Worm (Caenorhabditis elegans) whole organism, mixed stage, embryonic: ENCODE results near the gene T02D1.8.

Experiments
- lin-13 ChIP-seq: fragments of 150-350 bp; optimal IDR thresholded peaks from 2 replicates; lab custom pipeline; 2014; ENCODE audit warnings: missing biosample characterization, missing genetic modification characterization
- nhr-28 ChIP-seq: fragments of 150-350 bp; optimal IDR thresholded peaks from 2 replicates; lab custom pipeline; 2014; ENCODE audit warnings: missing biosample characterization, missing genetic modification characterization
- pha-4 ChIP-seq: fragments of 150-350 bp; optimal IDR thresholded peaks from 2 replicates; lab custom pipeline; 2018; ENCODE audit warnings: missing biosample characterization, missing genetic modification reagents, missing genetic modification characterization
- snpc-4 ChIP-seq: fragments of 150-350 bp; optimal IDR thresholded peaks from 2 replicates; lab custom pipeline; 2014; ENCODE audit warnings: missing biosample characterization, missing genetic modification characterization
- sptf-1 ChIP-seq: sonication (generic microtip); optimal IDR thresholded peaks from 2 replicates; lab custom pipeline; 2017; ENCODE audit warnings: mild to moderate bottlenecking, missing genetic modification characterization, moderate library complexity, missing compliant biosample characterization
- unc-39 ChIP-seq: fragments of 150-350 bp; optimal IDR thresholded peaks from 2 replicates; lab custom pipeline; 2014; ENCODE audit warnings: missing biosample characterization, missing genetic modification characterization

ce11 chrIV:17341033-17341432 is 46.3 kb downstream of the T02D1.8 start:
- no peak for TF ChIP-seq sptf-1
- no peak for TF ChIP-seq snpc-4 (tag; lab: Kevin White, UChicago)
- TF ChIP-seq unc-39 (tag; lab: Kevin White, UChicago), result no peak
- no peak for TF ChIP-seq nhr-28 (tag; lab: Kevin White, UChicago)
- no peak for TF ChIP-seq pha-4 (tag; lab: Kevin White, UChicago)
- no peak for TF ChIP-seq lin-13 (tag; lab: Kevin White, UChicago)
